Worm (Caenorhabditis elegans): Measurements from ENCODE around the gene ZK816.1.

Gene ZK816.1

ce11 chrX:3351526-3351925, at the start of gene ZK816.1:
ZK816.1 (plus strand) TSS chrX:3351712.
- TF ChIP-seq mls-2 (tag; optimal IDR thresholded peaks at IDR 0.05) = peak; percentile 18
- peak; percentile 82 for TF ChIP-seq ces-1 (GFP tag; optimal IDR thresholded peaks at IDR 0.05)
- TF ChIP-seq nhr-12 (tag; optimal IDR thresholded peaks at IDR 0.05) = no peak

ce11 chrX:3301770-3302169, 49.7 kb upstream of the ZK816.1 start, which contains the start of gene F11D5.5:
F11D5.5 (plus strand) TSS chrX:3302070.
- TF ChIP-seq nhr-2 (tag; optimal IDR thresholded peaks at IDR 0.05) = no peak
- no peak for TF ChIP-seq drap-1 (GFP tag; optimal IDR thresholded peaks at IDR 0.05)

- no peak for TF ChIP-seq lin-32 (GFP tag; optimal IDR thresholded peaks at IDR 0.05)
- TF ChIP-seq ceh-43 (GFP tag; optimal IDR thresholded peaks at IDR 0.05) = no peak
- TF ChIP-seq mep-1 (tag; optimal IDR thresholded peaks at IDR 0.05) = no peak
- TF ChIP-seq cnd-1 (tag; optimal IDR thresholded peaks at IDR 0.05) = no peak
- TF ChIP-seq nhr-237 (tag; optimal IDR thresholded peaks at IDR 0.05) = no peak
- TF ChIP-seq blmp-1 (tag; optimal IDR thresholded peaks at IDR 0.05) = no peak
- no peak for TF ChIP-seq mab-5 (tag; optimal IDR thresholded peaks at IDR 0.05)
- TF ChIP-seq nhr-28 (tag; optimal IDR thresholded peaks at IDR 0.05) = no peak
- no peak for TF ChIP-seq nhr-76 (tag; optimal IDR thresholded peaks at IDR 0.05)
- no peak for TF ChIP-seq nhr-12 (tag; optimal IDR thresholded peaks at IDR 0.05)
- no peak for TF ChIP-seq sptf-1 (tag; optimal IDR thresholded peaks at IDR 0.05)
- no peak for TF ChIP-seq elt-3 (tag; optimal IDR thresholded peaks at IDR 0.05)
- TF ChIP-seq ceh-39 (tag; optimal IDR thresholded peaks at IDR 0.05) = no peak
- TF ChIP-seq elt-1 (tag; optimal IDR thresholded peaks at IDR 0.05; ENCODE audit: borderline replicate concordance, insufficient read depth) = no peak
These were observed 47.4 kb upstream of the ZK816.1 start, which contains the start of gene F11D5.7 for ce11 chrX:3304068-3304467. F11D5.7 (plus strand) TSS chrX:3304368.

ce11 chrX:3306594-3307296, 44.8 kb upstream of the ZK816.1 start:
- no peak for TF ChIP-seq flh-1 (GFP tag; optimal IDR thresholded peaks at IDR 0.05)
- TF ChIP-seq pha-4 (tag; optimal IDR thresholded peaks at IDR 0.05) = peak; percentile 53
- TF ChIP-seq lsy-2 (tag; optimal IDR thresholded peaks at IDR 0.05) = no peak

ce11 chrX:3310702-3311101, 40.8 kb upstream of the ZK816.1 start:
- TF ChIP-seq mab-5 (tag; optimal IDR thresholded peaks at IDR 0.05) (no peak), nhr-12 (tag; optimal IDR thresholded peaks at IDR 0.05) (no peak), nhr-2 (tag; optimal IDR thresholded peaks at IDR 0.05) (peak; percentile 90), blmp-1 (tag; optimal IDR thresholded peaks at IDR 0.05) (no peak), ceh-43 (GFP tag; optimal IDR thresholded peaks at IDR 0.05) (peak; percentile 63), mls-2 (tag; optimal IDR thresholded peaks at IDR 0.05) (peak; percentile 35), sptf-1 (tag; optimal IDR thresholded peaks at IDR 0.05) (peak; percentile 44), unc-39 (tag; optimal IDR thresholded peaks at IDR 0.05) (no peak)

- TF ChIP-seq ham-2 (GFP tag; optimal IDR thresholded peaks at IDR 0.05) (peak; percentile 57), cnd-1 (tag; optimal IDR thresholded peaks at IDR 0.05) (peak; percentile 22), hlh-1 (tag; optimal IDR thresholded peaks at IDR 0.05) (no peak), nhr-2 (tag; optimal IDR thresholded peaks at IDR 0.05) (no peak), mls-2 (tag; optimal IDR thresholded peaks at IDR 0.05) (peak; percentile 36), mep-1 (tag; optimal IDR thresholded peaks at IDR 0.05) (no peak), sptf-1 (tag; optimal IDR thresholded peaks at IDR 0.05) (peak; percentile 27)
These were observed 37.6 kb upstream of the ZK816.1 start for ce11 chrX:3313939-3314338.

- TF ChIP-seq ztf-11 (tag; optimal IDR thresholded peaks at IDR 0.05) (no peak), ces-1 (GFP tag; optimal IDR thresholded peaks at IDR 0.05) (peak; percentile 67)
These were observed 36.5 kb upstream of the ZK816.1 start, which contains the start of gene ddr-2 for ce11 chrX:3315014-3315413. ddr-2 (plus strand) TSS chrX:3315314.

Measured in whole organism, mixed stage, embryonic.